Worm (Caenorhabditis elegans) whole organism, L3 larva: ENCODE measurements around the gene nxf-1.

Experiments used
- R02D3.7 ChIP-seq: fragments of 150-350 bp; optimal IDR thresholded peaks from 2 replicates; lab custom pipeline; 2014; ENCODE audit warnings: missing biosample characterization, missing genetic modification characterization
- ama-1 ChIP-seq: fragments of 150-350 bp; optimal IDR thresholded peaks from 2 replicates; lab custom pipeline; 2018
- ceh-16 ChIP-seq: sonication (generic microtip); optimal IDR thresholded peaks from 2 replicates; lab custom pipeline; 2017; ENCODE audit warnings: missing biosample characterization, missing genetic modification characterization
- ceh-28 ChIP-seq: fragments of 150-350 bp; optimal IDR thresholded peaks from 2 replicates; lab custom pipeline; 2014; ENCODE audit warnings: missing biosample characterization, missing genetic modification reagents, missing genetic modification characterization
- ceh-82 ChIP-seq: fragments of 150-350 bp; optimal IDR thresholded peaks from 2 replicates; lab custom pipeline; 2014; ENCODE audit warnings: missing biosample characterization, missing genetic modification characterization
- ceh-9 ChIP-seq: sonication (generic microtip); optimal IDR thresholded peaks from 2 replicates; lab custom pipeline; 2018; ENCODE audit warnings: missing biosample characterization, missing genetic modification characterization
- daf-12 ChIP-seq: fragments of 150-350 bp; optimal IDR thresholded peaks from 2 replicates; lab custom pipeline; 2014; ENCODE audit warnings: missing biosample characterization, missing genetic modification reagents, missing genetic modification characterization
- egl-27 ChIP-seq: sonication (generic microtip); optimal IDR thresholded peaks from 4 replicates; lab custom pipeline; 2017; ENCODE audit warnings: missing biosample characterization, missing genetic modification reagents, missing genetic modification characterization
- egl-5 ChIP-seq: fragments of 150-350 bp; optimal IDR thresholded peaks from 2 replicates; lab custom pipeline; 2017; ENCODE audit warnings: missing biosample characterization, missing genetic modification reagents, missing genetic modification characterization, inconsistent platforms
- elt-1 ChIP-seq: fragments of 150-350 bp; optimal IDR thresholded peaks from 2 replicates; lab custom pipeline; 2014; ENCODE audit warnings: missing biosample characterization, missing genetic modification characterization
- elt-2 ChIP-seq: sonication (generic microtip); optimal IDR thresholded peaks from 2 replicates; lab custom pipeline; 2016; ENCODE audit warnings: missing genetic modification reagents, mild to moderate bottlenecking, missing genetic modification characterization, missing compliant biosample characterization
- elt-3 ChIP-seq, 3 experiments: fragments of 150-350 bp in 1 of 3; sonication (generic microtip) in 2 of 3; optimal IDR thresholded peaks; 2 replicates in 2 of 3; 4 replicates in 1 of 3; lab custom pipeline; 2014 to 2017; ENCODE audit warnings: missing biosample characterization in 3 of 3, missing genetic modification characterization in 3 of 3
- eor-1 ChIP-seq, 2 experiments: fragments of 150-350 bp; optimal IDR thresholded peaks; 2 replicates each; lab custom pipeline; 2014 to 2018; ENCODE audit warnings: missing biosample characterization in 2 of 2, missing genetic modification characterization in 2 of 2
- fkh-10 ChIP-seq: sonication (generic microtip); optimal IDR thresholded peaks from 2 replicates; lab custom pipeline; 2017; ENCODE audit warnings: missing biosample characterization, missing genetic modification reagents, missing genetic modification characterization
- fkh-2 ChIP-seq: fragments of 150-350 bp; optimal IDR thresholded peaks from 2 replicates; lab custom pipeline; 2014; ENCODE audit warnings: missing biosample characterization, missing genetic modification reagents, missing genetic modification characterization
- fos-1 ChIP-seq: fragments of 150-350 bp; optimal IDR thresholded peaks from 2 replicates; lab custom pipeline; 2014; ENCODE audit warnings: missing biosample characterization, missing genetic modification characterization
- hmg-11 ChIP-seq: sonication (generic microtip); optimal IDR thresholded peaks from 2 replicates; lab custom pipeline; 2016; ENCODE audit warnings: missing genetic modification characterization, missing compliant biosample characterization
- jun-1 ChIP-seq: fragments of 150-350 bp; optimal IDR thresholded peaks from 2 replicates; lab custom pipeline; 2014; ENCODE audit warnings: missing biosample characterization, missing genetic modification reagents, missing genetic modification characterization
- lin-15B ChIP-seq: fragments of 150-350 bp; optimal IDR thresholded peaks from 2 replicates; lab custom pipeline; 2014; ENCODE audit warnings: missing biosample characterization, missing genetic modification characterization
- lin-39 ChIP-seq: fragments of 150-350 bp; optimal IDR thresholded peaks from 2 replicates; lab custom pipeline; 2018; ENCODE audit warnings: missing biosample characterization, missing genetic modification reagents, missing genetic modification characterization
- lsy-12 ChIP-seq: sonication (generic microtip); optimal IDR thresholded peaks from 2 replicates; lab custom pipeline; 2016; ENCODE audit warnings: mild to moderate bottlenecking, missing genetic modification characterization, missing compliant biosample characterization
- mdl-1 ChIP-seq: fragments of 150-350 bp; optimal IDR thresholded peaks from 2 replicates; lab custom pipeline; 2014; ENCODE audit warnings: missing biosample characterization, missing genetic modification characterization
- nfya-1 ChIP-seq: sonication (generic microtip); optimal IDR thresholded peaks from 2 replicates; lab custom pipeline; 2017; ENCODE audit warnings: missing genetic modification characterization, mild to moderate bottlenecking, missing compliant biosample characterization, antibody characterized with exemption, moderate library complexity; ENCODE audit not compliant: insufficient read depth
- nhr-11 ChIP-seq: fragments of 150-350 bp; optimal IDR thresholded peaks from 2 replicates; lab custom pipeline; 2014; ENCODE audit warnings: missing biosample characterization, missing genetic modification characterization
- nhr-12 ChIP-seq: fragments of 150-350 bp; optimal IDR thresholded peaks from 2 replicates; lab custom pipeline; 2014; ENCODE audit warnings: missing biosample characterization, missing genetic modification characterization
- nhr-23 ChIP-seq: fragments of 150-350 bp; optimal IDR thresholded peaks from 2 replicates; lab custom pipeline; 2014; ENCODE audit warnings: missing biosample characterization, missing genetic modification reagents, missing genetic modification characterization
- nhr-25 ChIP-seq: sonication (generic microtip); optimal IDR thresholded peaks from 2 replicates; lab custom pipeline; 2017; ENCODE audit warnings: missing biosample characterization, missing genetic modification characterization
- nhr-43 ChIP-seq: sonication (generic microtip); optimal IDR thresholded peaks from 2 replicates; lab custom pipeline; 2016; ENCODE audit warnings: mild to moderate bottlenecking, missing genetic modification characterization, missing compliant biosample characterization; ENCODE audit not compliant: poor library complexity, severe bottlenecking
- nhr-67 ChIP-seq: fragments of 150-350 bp; optimal IDR thresholded peaks from 2 replicates; lab custom pipeline; 2014; ENCODE audit warnings: missing biosample characterization, missing genetic modification characterization
- nhr-76 ChIP-seq: fragments of 150-350 bp; sonication (generic microtip); optimal IDR thresholded peaks from 5 replicates; lab custom pipeline; 2014; ENCODE audit warnings: missing biosample characterization, missing genetic modification characterization
- nhr-77 ChIP-seq: fragments of 150-350 bp; optimal IDR thresholded peaks from 2 replicates; lab custom pipeline; 2014; ENCODE audit warnings: missing biosample characterization, missing genetic modification characterization
- pha-4 ChIP-seq: fragments of 150-350 bp; optimal IDR thresholded peaks from 2 replicates; lab custom pipeline; 2014; ENCODE audit warnings: missing biosample characterization, missing genetic modification reagents, missing genetic modification characterization
- pqm-1 ChIP-seq: fragments of 150-350 bp; optimal IDR thresholded peaks from 2 replicates; lab custom pipeline; 2017; ENCODE audit warnings: missing biosample characterization, missing genetic modification characterization, inconsistent platforms
- sea-2 ChIP-seq: fragments of 150-350 bp; sonication (generic microtip); optimal IDR thresholded peaks from 4 replicates; lab custom pipeline; 2014; ENCODE audit warnings: missing biosample characterization, missing genetic modification reagents, missing genetic modification characterization
- skn-1 ChIP-seq: fragments of 150-350 bp; optimal IDR thresholded peaks from 2 replicates; lab custom pipeline; 2014; ENCODE audit warnings: missing biosample characterization, missing genetic modification characterization
- snpc-4 ChIP-seq: fragments of 150-350 bp; optimal IDR thresholded peaks from 2 replicates; lab custom pipeline; 2014; ENCODE audit warnings: missing biosample characterization, missing genetic modification characterization
- tbx-2 ChIP-seq: sonication (generic microtip); optimal IDR thresholded peaks from 2 replicates; lab custom pipeline; 2016; ENCODE audit warnings: mild to moderate bottlenecking, missing genetic modification characterization, missing compliant biosample characterization
- unc-39 ChIP-seq: sonication (generic microtip); optimal IDR thresholded peaks from 4 replicates; lab custom pipeline; 2017; ENCODE audit warnings: missing biosample characterization, missing genetic modification characterization
- unc-62 ChIP-seq: fragments of 150-350 bp; sonication (generic microtip); optimal IDR thresholded peaks from 4 replicates; lab custom pipeline; 2014; ENCODE audit warnings: missing biosample characterization, missing genetic modification reagents, missing genetic modification characterization
- zag-1 ChIP-seq: fragments of 150-350 bp; optimal IDR thresholded peaks from 2 replicates; lab custom pipeline; 2014; ENCODE audit warnings: missing biosample characterization, missing genetic modification characterization
- ztf-11 ChIP-seq: fragments of 150-350 bp; optimal IDR thresholded peaks from 2 replicates; lab custom pipeline; 2014; ENCODE audit warnings: missing biosample characterization, missing genetic modification characterization
- ztf-4 ChIP-seq: fragments of 150-350 bp; optimal IDR thresholded peaks from 2 replicates; lab custom pipeline; 2014; ENCODE audit warnings: missing biosample characterization, missing genetic modification characterization

nxf-1 gene

ce11 chrV:14369412-14369811 is 45.4 kb downstream of the nxf-1 start:
- TF ChIP-seq lin-39 (tag; lab: Kevin White, UChicago) (peak; percentile 47), lin-15B (tag; lab: Kevin White, UChicago) (no peak), nfya-1 (peak; percentile 43), ama-1 (lab: Kevin White, UChicago) (peak; percentile 53), ceh-9 (tag; lab: Kevin White, UChicago) (no peak), unc-62 (peak; percentile 51)

ce11 chrV:14368272-14369052 is 46.4 kb downstream of the nxf-1 start:
- TF ChIP-seq lin-15B (tag; lab: Kevin White, UChicago) = no peak
- peak; percentile 6 for TF ChIP-seq tbx-2 (tag; lab: Kevin White, UChicago)
- TF ChIP-seq daf-12 (tag; lab: Kevin White, UChicago) = peak; percentile 81
- peak; percentile 57 for TF ChIP-seq unc-62
- TF ChIP-seq sea-2 (GFP tag; lab: Kevin White, UChicago) = no peak
- TF ChIP-seq fos-1 (tag; lab: Kevin White, UChicago) = no peak
- peak; percentile 1 for TF ChIP-seq ztf-11 (tag; lab: Kevin White, UChicago)
- TF ChIP-seq lsy-12 (tag; lab: Kevin White, UChicago) = peak; percentile 24
- peak; percentile 49 for TF ChIP-seq snpc-4 (tag; lab: Kevin White, UChicago)
- no peak for TF ChIP-seq elt-1 (tag; lab: Kevin White, UChicago)
- TF ChIP-seq nhr-25 (tag; lab: Kevin White, UChicago) = peak; percentile 77
- TF ChIP-seq ztf-4 (tag; lab: Kevin White, UChicago) = peak; percentile 29
- TF ChIP-seq nhr-43 = peak; percentile 52
- peak; percentile 53 for TF ChIP-seq pha-4
- TF ChIP-seq egl-5 = peak; percentile 56
- no peak for TF ChIP-seq ceh-9 (tag; lab: Kevin White, UChicago)
- TF ChIP-seq hmg-11 (tag; lab: Kevin White, UChicago) = peak; percentile 95
- peak; percentile 81 for TF ChIP-seq nfya-1
- no peak for TF ChIP-seq ama-1 (lab: Kevin White, UChicago)
- peak; percentile 73 for TF ChIP-seq elt-2 (tag; lab: Kevin White, UChicago)
- no peak for TF ChIP-seq mdl-1 (tag; lab: Kevin White, UChicago)
- TF ChIP-seq fkh-10 (GFP tag; lab: Kevin White, UChicago) = no peak
- TF ChIP-seq nhr-23 = peak; percentile 89
- peak; percentile 11 for TF ChIP-seq jun-1 (tag; lab: Kevin White, UChicago)
- no peak for TF ChIP-seq elt-3 (tag; optimal IDR thresholded peaks at IDR 0.05; lab: Kevin White, UChicago)
- peak; percentile 96 for TF ChIP-seq pqm-1 (tag; lab: Kevin White, UChicago)
- no peak for TF ChIP-seq egl-27 (tag; lab: Kevin White, UChicago)

ce11 chrV:14366487-14366962 is 48.3 kb downstream of the nxf-1 start:
- TF ChIP-seq fos-1 (tag; lab: Kevin White, UChicago) (peak; percentile 82), pqm-1 (tag; lab: Kevin White, UChicago) (peak; percentile 39), zag-1 (tag; lab: Kevin White, UChicago) (peak; percentile 65), R02D3.7 (peak; percentile 52), snpc-4 (tag; lab: Kevin White, UChicago) (peak; percentile 44), daf-12 (tag; lab: Kevin White, UChicago) (peak; percentile 99), ceh-28 (tag; lab: Kevin White, UChicago) (peak; percentile 72), elt-1 (tag; lab: Kevin White, UChicago) (peak; percentile 22), nhr-77 (no peak), sea-2 (GFP tag; lab: Kevin White, UChicago) (no peak), lin-15B (tag; lab: Kevin White, UChicago) (peak; percentile 24), fkh-10 (GFP tag; lab: Kevin White, UChicago) (no peak), lin-39 (tag; lab: Kevin White, UChicago) (peak; percentile 82), nhr-11 (no peak), eor-1 (tag; optimal IDR thresholded peaks at IDR 0.05; lab: Kevin White, UChicago) (no peak), nhr-76 (tag; lab: Kevin White, UChicago) (no peak), jun-1 (tag; lab: Kevin White, UChicago) (peak; percentile 15), nhr-67 (tag; lab: Kevin White, UChicago) (no peak), ama-1 (lab: Kevin White, UChicago) (no peak), nhr-25 (tag; lab: Kevin White, UChicago) (peak; percentile 77), fkh-2 (peak; percentile 63), unc-39 (no peak), nhr-23 (peak; percentile 90), nfya-1 (peak; percentile 95), nhr-43 (peak; percentile 74), ztf-11 (tag; lab: Kevin White, UChicago) (peak; percentile 38), elt-2 (tag; lab: Kevin White, UChicago) (peak; percentile 32), unc-62 (peak; percentile 85), mdl-1 (tag; lab: Kevin White, UChicago) (peak; percentile 70), egl-5 (no peak), skn-1 (tag; lab: Kevin White, UChicago) (peak; percentile 63), ztf-4 (tag; lab: Kevin White, UChicago) (no peak), tbx-2 (tag; lab: Kevin White, UChicago) (peak; percentile 88), ceh-82 (tag; lab: Kevin White, UChicago) (peak; percentile 72), ceh-16 (tag; lab: Kevin White, UChicago) (no peak), elt-3 (tag; optimal IDR thresholded peaks at IDR 0.05; lab: Kevin White, UChicago) (no peak), lsy-12 (tag; lab: Kevin White, UChicago) (peak; percentile 86), nhr-12 (no peak), hmg-11 (tag; lab: Kevin White, UChicago) (peak; percentile 83)
